Fruit fly (Drosophila melanogaster) whole organism, adult: Measurements from ENCODE around the gene vri.

ENCODE experiments used
- CG11617 ChIP-seq: fragments of 200-800 bp; sonication (Bioruptor generic); optimal IDR thresholded peaks from 2 replicates; lab custom pipeline; 2017; ENCODE audit warnings: mild to moderate bottlenecking, missing biosample characterization, missing genetic modification reagents, missing genetic modification characterization
- CG12768 ChIP-seq: fragments of 200-800 bp; sonication (Bioruptor generic); optimal IDR thresholded peaks from 2 replicates; lab custom pipeline; 2017; ENCODE audit warnings: missing biosample characterization, missing genetic modification characterization, mild to moderate bottlenecking, moderate library complexity, missing genetic modification reagents
- CG14711 ChIP-seq: fragments of 200-800 bp; sonication (Bioruptor generic); optimal IDR thresholded peaks from 2 replicates; lab custom pipeline; 2018; ENCODE audit warnings: missing biosample characterization, mild to moderate bottlenecking, missing genetic modification characterization, moderate library complexity
- CG7045 ChIP-seq: fragments of 200-800 bp; sonication (Bioruptor generic); optimal IDR thresholded peaks from 2 replicates; lab custom pipeline; 2017; ENCODE audit warnings: missing biosample characterization, mild to moderate bottlenecking, missing genetic modification characterization
- CG7101 ChIP-seq: fragments of 200-800 bp; sonication (Bioruptor generic); optimal IDR thresholded peaks from 2 replicates; lab custom pipeline; 2018; ENCODE audit warnings: missing biosample characterization, mild to moderate bottlenecking, missing genetic modification characterization, moderate library complexity
- Clk ChIP-seq: fragments of 200-800 bp; sonication (Bioruptor generic); optimal IDR thresholded peaks from 2 replicates; lab custom pipeline; 2017; ENCODE audit warnings: missing biosample characterization, missing genetic modification characterization
- Crg-1 ChIP-seq: fragments of 200-800 bp; sonication (Bioruptor generic); optimal IDR thresholded peaks from 2 replicates; lab custom pipeline; 2016; ENCODE audit warnings: missing biosample characterization, missing genetic modification characterization
- Mnt ChIP-seq: fragments of 200-800 bp; sonication (Bioruptor generic); optimal IDR thresholded peaks from 2 replicates; lab custom pipeline; 2016; ENCODE audit warnings: missing biosample characterization, mild to moderate bottlenecking, missing genetic modification characterization
- bab1 ChIP-seq: fragments of 200-800 bp; sonication (Bioruptor generic); optimal IDR thresholded peaks from 3 replicates; lab custom pipeline; 2019; ENCODE audit warnings: missing biosample characterization, mild to moderate bottlenecking, missing genetic modification characterization, moderate library complexity
- cic ChIP-seq: fragments of 200-800 bp; sonication (Bioruptor generic); optimal IDR thresholded peaks from 2 replicates; lab custom pipeline; 2017; ENCODE audit warnings: missing biosample characterization, mild to moderate bottlenecking, missing genetic modification characterization, moderate library complexity
- cnc ChIP-seq, 2 experiments: fragments of >200 bp; optimal IDR thresholded peaks; 2 replicates each; lab custom pipeline; 2017
- kay ChIP-seq: fragments of 200-800 bp; sonication (Bioruptor generic); peaks from one replicate; lab custom pipeline; 2016; ENCODE audit warnings: missing biosample characterization, missing genetic modification characterization, borderline replicate concordance
- tj ChIP-seq: fragments of 200-800 bp; sonication (Bioruptor generic); optimal IDR thresholded peaks from 3 replicates; lab custom pipeline; 2017; ENCODE audit warnings: missing biosample characterization, mild to moderate bottlenecking, missing genetic modification characterization, moderate library complexity

DNA sequence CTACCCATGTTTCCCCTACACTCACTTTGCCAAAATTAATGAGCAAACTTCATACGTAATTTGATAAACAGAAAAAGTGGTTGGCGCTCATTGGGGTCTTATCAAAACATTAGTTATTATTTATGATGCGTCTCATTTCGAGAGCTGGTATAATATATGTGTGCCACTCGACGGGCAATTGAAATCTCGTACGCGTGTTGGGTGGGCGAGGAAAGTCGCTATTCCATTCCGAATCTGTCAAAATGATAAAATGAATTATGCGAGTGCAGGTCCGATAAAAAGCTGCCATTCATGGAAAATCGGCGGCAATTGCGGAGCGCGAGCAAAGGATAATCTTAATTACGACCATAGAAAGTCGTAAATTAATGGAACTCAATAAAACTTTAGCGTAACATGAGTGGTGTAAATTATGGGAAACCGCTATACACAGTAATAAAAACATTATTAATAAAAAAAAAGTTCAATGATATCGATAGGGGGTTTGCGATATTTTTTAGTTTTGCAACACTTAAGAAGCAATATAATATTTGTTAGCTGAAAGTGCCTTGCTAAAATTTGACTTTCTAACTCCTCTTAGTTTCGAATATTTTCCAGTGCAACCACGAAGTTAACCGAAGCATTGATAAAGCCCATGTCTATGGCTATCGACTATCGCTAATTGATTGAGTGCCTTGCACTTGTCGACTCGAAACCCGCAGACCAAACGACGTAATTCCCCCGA is 46.4 kb upstream of the vri start:
- TF ChIP-seq CG7101 (tag; lab: Kevin White, UChicago) (peak; percentile 70), CG14711 (tag; lab: Kevin White, UChicago) (peak; percentile 52), CG7045 (GFP tag; lab: Kevin White, UChicago) (peak; percentile 23), Clk (GFP tag; lab: Kevin White, UChicago) (peak; percentile 16), kay (peak; percentile 53), Mnt (GFP tag; lab: Kevin White, UChicago) (no peak), CG11617 (GFP tag; lab: Kevin White, UChicago) (peak; percentile 69), tj (peak; percentile 15), cnc (optimal IDR thresholded peaks at IDR 0.05; lab: Kevin White, UChicago) (no peak), CG12768 (GFP tag; lab: Kevin White, UChicago) (peak; percentile 30), bab1 (GFP tag; lab: Kevin White, UChicago) (no peak), cic (GFP tag; lab: Kevin White, UChicago) (peak; percentile 67), Crg-1 (GFP tag; lab: Kevin White, UChicago) (peak; percentile 13)
